Worm (Caenorhabditis elegans) whole organism, early embryonic: ENCODE data around the gene ddo-1.
A peak's percentile ranks its signal among the peaks of the same experiment; 100 is the strongest.

Experiments used
- aly-1 ChIP-seq: sonication (generic microtip); optimal IDR thresholded peaks from 2 replicates; lab custom pipeline; 2016; ENCODE audit warnings: missing genetic modification characterization, missing compliant biosample characterization
- ama-1 ChIP-seq: fragments of 150-350 bp; optimal IDR thresholded peaks from 2 replicates; lab custom pipeline; 2014
- ceh-13 ChIP-seq: fragments of 200-800 bp; sonication (Bioruptor generic); optimal IDR thresholded peaks from 2 replicates; lab custom pipeline; 2018; ENCODE audit warnings: mild to moderate bottlenecking, missing genetic modification characterization, missing compliant biosample characterization
- ceh-36 ChIP-seq: sonication (generic microtip); optimal IDR thresholded peaks from 2 replicates; lab custom pipeline; 2016; ENCODE audit warnings: missing genetic modification characterization, inconsistent platforms, missing compliant biosample characterization
- flt-1 ChIP-seq: fragments of 200-800 bp; sonication (Bioruptor generic); IDR thresholded peaks from 2 replicates; pipeline ENCODE4 v1.3.6; 2022; ENCODE audit warnings: missing genetic modification characterization, missing compliant biosample characterization
- pes-1 ChIP-seq: fragments of 200-800 bp; sonication (Bioruptor generic); IDR thresholded peaks from 2 replicates; pipeline ENCODE4 v1.3.6; 2022; ENCODE audit warnings: missing genetic modification reagents, missing genetic modification characterization, missing compliant biosample characterization
- tbx-37 ChIP-seq: fragments of 200-800 bp; sonication (Bioruptor generic); conservative IDR thresholded peaks from 2 replicates; pipeline ENCODE4 v1.3.6; 2022; ENCODE audit warnings: missing genetic modification reagents, missing genetic modification characterization, missing compliant biosample characterization
- tra-4 ChIP-seq: sonication (generic microtip); optimal IDR thresholded peaks from 2 replicates; lab custom pipeline; 2017; ENCODE audit warnings: missing genetic modification characterization, missing compliant biosample characterization

DNA sequence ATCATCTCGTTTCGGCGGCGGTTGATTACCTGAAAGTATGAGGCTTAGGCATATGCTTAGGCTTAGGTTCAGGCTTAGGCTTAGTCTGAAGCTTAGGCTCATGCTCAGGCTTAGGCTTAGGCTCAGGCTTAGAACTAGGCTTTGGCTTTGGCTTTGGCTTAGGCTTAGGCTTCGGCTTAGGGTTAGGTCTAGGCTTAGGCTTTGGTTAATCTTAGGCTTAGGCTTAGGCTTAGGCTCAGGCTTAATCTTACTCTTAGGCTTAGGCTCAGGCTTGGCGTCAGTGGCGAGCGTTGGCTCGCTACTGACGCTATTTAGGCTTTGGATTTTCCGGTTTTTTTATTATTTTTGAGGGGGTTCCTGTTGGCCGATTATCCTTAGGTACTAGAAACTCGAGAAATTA is 33.2 kb downstream of the ddo-1 start:
- TF ChIP-seq ama-1 (lab: Kevin White, UChicago) (no peak), tbx-37 (GFP tag; lab: Robert Waterston, UW) (no peak), aly-1 (no peak), flt-1 (GFP tag; lab: Robert Waterston, UW) (no peak), pes-1 (GFP tag; lab: Robert Waterston, UW) (no peak), tra-4 (tag; lab: Kevin White, UChicago) (no peak), ceh-13 (GFP tag; lab: Kevin White, UChicago) (no peak), ceh-36 (peak; percentile 71)
